Fruit fly (Drosophila melanogaster): ENCODE results near the gene PolrMT.
A peak's percentile ranks its signal among the peaks of the same experiment; 100 is the strongest.

Gene PolrMT

DNA sequence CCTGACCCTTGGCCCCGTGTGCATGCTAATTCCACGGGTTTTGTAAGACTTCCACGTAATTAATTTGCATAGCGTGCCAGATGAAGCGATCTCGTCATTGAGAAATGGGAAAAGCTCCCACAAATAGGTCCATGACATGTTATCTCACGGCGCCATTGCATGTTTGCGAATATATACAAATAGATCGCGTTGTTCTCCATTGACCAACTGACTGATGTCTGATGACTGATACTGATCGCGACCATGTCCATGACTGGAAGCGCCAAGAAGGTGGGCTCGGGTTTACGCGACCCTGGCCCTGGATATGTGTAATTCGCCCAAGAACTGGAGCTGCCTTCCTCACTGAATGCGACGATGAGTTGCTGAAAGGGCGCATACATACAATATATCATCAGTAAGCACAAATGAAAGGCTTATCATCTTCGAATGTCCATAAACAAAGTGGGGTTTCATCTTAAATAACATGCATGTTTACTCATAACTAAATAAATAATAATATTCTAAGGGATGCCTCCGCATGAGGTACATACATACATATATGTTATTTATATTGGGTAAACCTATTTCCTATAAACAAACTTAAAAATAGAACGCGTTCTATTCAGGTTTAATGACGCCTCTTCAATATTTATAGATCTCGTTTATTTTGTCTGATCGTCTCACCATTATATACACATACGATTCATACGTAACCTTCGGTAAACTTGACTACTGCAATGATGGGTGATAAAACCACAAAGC is 15.1 kb upstream of the PolrMT start (continued):
- TF ChIP-seq crp (GFP tag; optimal IDR thresholded peaks at IDR 0.05) = no peak
- TF ChIP-seq CG32767 (GFP tag; IDR thresholded peaks at IDR 0.05) = no peak
- no peak for TF ChIP-seq CG34224 (GFP tag; IDR thresholded peaks at IDR 0.05; ENCODE audit: partially characterized antibody)
- no peak for TF ChIP-seq HmgD (GFP tag; optimal IDR thresholded peaks at IDR 0.05)
- TF ChIP-seq pan (optimal IDR thresholded peaks at IDR 0.05) = no peak
- no peak for TF ChIP-seq pan (GFP tag; optimal IDR thresholded peaks at IDR 0.05 in 1 of 2, IDR thresholded peaks at IDR 0.05 in 1 of 2)
- TF ChIP-seq fru (optimal IDR thresholded peaks at IDR 0.05) = no peak
- peak; percentile 21; the same call in 1 of the 2 replicates for TF ChIP-seq CG4360 (GFP tag; IDR thresholded peaks at IDR 0.05)
- no peak for TF ChIP-seq ranshi (GFP tag; IDR thresholded peaks at IDR 0.05)
- no peak for TF ChIP-seq gt (GFP tag; IDR thresholded peaks at IDR 0.05)
- TF ChIP-seq lilli (GFP tag; optimal IDR thresholded peaks at IDR 0.05) = no peak
- TF ChIP-seq gcm (GFP tag; optimal IDR thresholded peaks at IDR 0.05) = peak; percentile 55
- no peak for TF ChIP-seq Hr39 (optimal IDR thresholded peaks at IDR 0.05)
- no peak for TF ChIP-seq CG11560 (tag; IDR thresholded peaks at IDR 0.05)
- no peak for TF ChIP-seq hb (GFP tag; IDR thresholded peaks at IDR 0.05; ENCODE audit: partially characterized antibody)
- no peak for TF ChIP-seq slp2 (GFP tag; optimal IDR thresholded peaks at IDR 0.05)
- TF ChIP-seq Sox102F (GFP tag; optimal IDR thresholded peaks at IDR 0.05) = peak; percentile 70
- no peak for TF ChIP-seq hbn (GFP tag; IDR thresholded peaks at IDR 0.05; ENCODE audit: partially characterized antibody)
- TF ChIP-seq CG2120 (GFP tag; optimal IDR thresholded peaks at IDR 0.05) = no peak
- TF ChIP-seq CG10147 (GFP tag; optimal IDR thresholded peaks at IDR 0.05) = no peak
- no peak for TF ChIP-seq Bdp1 (GFP tag; optimal IDR thresholded peaks at IDR 0.05)
- TF ChIP-seq CG30431 (GFP tag; optimal IDR thresholded peaks at IDR 0.05) = no peak
- no peak for TF ChIP-seq toy (GFP tag; IDR thresholded peaks at IDR 0.05)
- no peak for TF ChIP-seq CG12744 (GFP tag; optimal IDR thresholded peaks at IDR 0.05)
- no peak for TF ChIP-seq CG12236 (GFP tag; optimal IDR thresholded peaks at IDR 0.05)
- TF ChIP-seq CkIIα-i1 (GFP tag; IDR thresholded peaks at IDR 0.05) = no peak
- no peak for TF ChIP-seq unc-4 (GFP tag; IDR thresholded peaks at IDR 0.05; ENCODE audit: partially characterized antibody)
- no peak for TF ChIP-seq CG11456 (GFP tag; IDR thresholded peaks at IDR 0.05)
- TF ChIP-seq Kr (GFP tag; optimal IDR thresholded peaks at IDR 0.05) = no peak
- TF ChIP-seq Mes4 (GFP tag; optimal IDR thresholded peaks at IDR 0.05) = no peak
- no peak for TF ChIP-seq CG16863 (GFP tag; optimal IDR thresholded peaks at IDR 0.05)
- no peak for TF ChIP-seq CG31224 (GFP tag; IDR thresholded peaks at IDR 0.05)
- TF ChIP-seq CG16779 (GFP tag; IDR thresholded peaks at IDR 0.05) = no peak
- TF ChIP-seq Sry-δ (GFP tag; optimal IDR thresholded peaks at IDR 0.05) = no peak
- TF ChIP-seq tx (GFP tag; optimal IDR thresholded peaks at IDR 0.05) = no peak
- peak; percentile 34 for TF ChIP-seq CG13424 (tag; optimal IDR thresholded peaks at IDR 0.05)
- no peak for TF ChIP-seq ttk (GFP tag; IDR thresholded peaks at IDR 0.05)
- no peak for TF ChIP-seq CG11085 (GFP tag; IDR thresholded peaks at IDR 0.05)
- TF ChIP-seq NK7.1 (GFP tag; optimal IDR thresholded peaks at IDR 0.05) = no peak
- TF ChIP-seq Hr3 (GFP tag; optimal IDR thresholded peaks at IDR 0.05) = no peak
- no peak for TF ChIP-seq CG8478 (optimal IDR thresholded peaks at IDR 0.05)
- TF ChIP-seq CG14710 (tag; optimal IDR thresholded peaks at IDR 0.05) = peak; percentile 72
- TF ChIP-seq cad (GFP tag; optimal IDR thresholded peaks at IDR 0.05) = no peak
- peak; percentile 1 for TF ChIP-seq CG12942 (GFP tag; optimal IDR thresholded peaks at IDR 0.05)
- TF ChIP-seq h (optimal IDR thresholded peaks at IDR 0.05) = no peak
- no peak for TF ChIP-seq CG1647 (GFP tag; optimal IDR thresholded peaks at IDR 0.05)
- no peak for TF ChIP-seq CG14860 (GFP tag; IDR thresholded peaks at IDR 0.05; ENCODE audit: partially characterized antibody)
- no peak for TF ChIP-seq Bgb (GFP tag; IDR thresholded peaks at IDR 0.05; ENCODE audit: partially characterized antibody)
- TF ChIP-seq btn (GFP tag; optimal IDR thresholded peaks at IDR 0.05) = no peak
- TF ChIP-seq CG18599 (GFP tag; optimal IDR thresholded peaks at IDR 0.05) = no peak
- no peak for TF ChIP-seq CG3281 (GFP tag; optimal IDR thresholded peaks at IDR 0.05)
- TF ChIP-seq CrebB (tag; optimal IDR thresholded peaks at IDR 0.05) = no peak
